Fruit fly (Drosophila melanogaster): ENCODE measurements around the gene Ac3.

The Ac3 gene

DNA sequence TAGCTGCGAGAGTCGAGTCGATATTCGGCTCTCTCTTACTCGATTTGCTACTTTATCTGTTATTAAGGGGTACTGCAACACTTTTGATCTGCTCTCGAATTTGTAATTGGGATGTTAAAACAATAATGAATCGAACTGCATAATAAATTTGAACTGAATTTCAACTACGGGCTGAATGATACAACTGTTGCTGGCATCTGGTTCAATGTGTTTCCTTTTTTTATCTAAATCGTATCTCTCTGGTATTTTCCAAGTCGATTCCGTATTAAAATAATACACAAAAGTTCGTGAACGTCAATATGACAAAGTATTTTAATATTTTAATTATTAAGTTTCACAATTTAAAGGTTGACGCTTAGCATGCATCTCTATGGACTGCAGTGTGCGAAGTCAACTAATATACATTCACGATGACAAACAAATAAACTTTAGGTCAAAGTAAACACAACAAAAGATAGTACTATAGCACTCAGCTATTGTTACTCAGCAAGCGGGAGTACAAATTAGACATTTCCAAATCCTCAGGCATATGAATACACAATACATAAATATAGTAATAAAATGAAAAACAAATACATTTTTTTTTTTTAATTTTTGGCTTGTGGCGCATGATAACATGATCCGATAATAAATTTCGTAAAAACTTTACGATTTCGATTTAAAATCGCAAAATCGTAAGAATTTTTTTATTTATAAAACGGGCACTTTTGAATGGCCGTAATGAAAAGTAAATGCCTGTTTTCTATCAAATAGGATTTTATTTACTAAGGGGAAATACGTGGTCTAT is 8.5 kb upstream of the Ac3 start, which contains the start of gene CG2201:
Gene CG2201 (minus strand): TSS at position 396 of the 787 bp plus-strand sequence.
- no peak for TF ChIP-seq Ets96B (tag; optimal IDR thresholded peaks at IDR 0.05)
- TF ChIP-seq salr (GFP tag; optimal IDR thresholded peaks at IDR 0.05) = peak in 1 of 2 experiments; percentile 22
- TF ChIP-seq dsx (GFP tag; optimal IDR thresholded peaks at IDR 0.05; ENCODE audit: poor library complexity, severe bottlenecking) = no peak
- no peak for TF ChIP-seq Gug (GFP tag; IDR thresholded peaks at IDR 0.05)
- TF ChIP-seq CG10669 (GFP tag; optimal IDR thresholded peaks at IDR 0.05) = no peak
- TF ChIP-seq Hr39 (GFP tag; optimal IDR thresholded peaks at IDR 0.05) = peak; percentile 40
- peak; percentile 16 for TF ChIP-seq CG16779 (tag; optimal IDR thresholded peaks at IDR 0.05)
- peak; percentile 90 for TF ChIP-seq svp (GFP tag)
- TF ChIP-seq esn (GFP tag; optimal IDR thresholded peaks at IDR 0.05) = peak; percentile 55
- peak; percentile 9 for TF ChIP-seq acj6 (GFP tag; optimal IDR thresholded peaks at IDR 0.05)
- peak; percentile 26 for TF ChIP-seq lz (GFP tag; optimal IDR thresholded peaks at IDR 0.05)
- TF ChIP-seq CG34406 (GFP tag; optimal IDR thresholded peaks at IDR 0.05) = no peak
- peak; percentile 15 for TF ChIP-seq CG6276 (GFP tag; optimal IDR thresholded peaks at IDR 0.05)
- no peak for TF ChIP-seq Hr38 (GFP tag; optimal IDR thresholded peaks at IDR 0.05)
- no peak for TF ChIP-seq CG6792 (GFP tag; optimal IDR thresholded peaks at IDR 0.05)
- TF ChIP-seq CG8319 (GFP tag; optimal IDR thresholded peaks at IDR 0.05) = no peak
- peak; percentile 50 for TF ChIP-seq Met (GFP tag; optimal IDR thresholded peaks at IDR 0.05)
- no peak for TF ChIP-seq CG7368 (GFP tag; optimal IDR thresholded peaks at IDR 0.05)
- no peak for TF ChIP-seq CG3919 (GFP tag; optimal IDR thresholded peaks at IDR 0.05)
- peak; percentile 14 for TF ChIP-seq cyc (GFP tag; optimal IDR thresholded peaks at IDR 0.05)
- peak; percentile 35 for TF ChIP-seq pdm3 (GFP tag; optimal IDR thresholded peaks at IDR 0.05)
- TF ChIP-seq Eip78C (GFP tag) = peak; percentile 75
- TF ChIP-seq net (GFP tag; optimal IDR thresholded peaks at IDR 0.05) = peak; percentile 26
- peak; percentile 97 for TF ChIP-seq fkh (GFP tag; optimal IDR thresholded peaks at IDR 0.05)
- peak in 1 of 2 experiments; percentile 4 for TF ChIP-seq ss (GFP tag; optimal IDR thresholded peaks at IDR 0.05)
- peak; percentile 10 for TF ChIP-seq CG15336 (GFP tag; IDR thresholded peaks at IDR 0.05)
- TF ChIP-seq Smox (GFP tag; optimal IDR thresholded peaks at IDR 0.05) = peak; percentile 24
- peak; percentile 16 for TF ChIP-seq vri (GFP tag; optimal IDR thresholded peaks at IDR 0.05)
- TF ChIP-seq eg (GFP tag; IDR thresholded peaks at IDR 0.05) = no peak; the same call in 2 of the 3 replicates
- no peak for TF ChIP-seq Eip93F (GFP tag; optimal IDR thresholded peaks at IDR 0.05)
- TF ChIP-seq CG31627 (GFP tag; optimal IDR thresholded peaks at IDR 0.05) = peak; percentile 35
- TF ChIP-seq fd85E (GFP tag; optimal IDR thresholded peaks at IDR 0.05) = no peak
- TF ChIP-seq CG4318 (GFP tag; optimal IDR thresholded peaks at IDR 0.05) = no peak
- peak; percentile 56 for TF ChIP-seq CG32006 (GFP tag; optimal IDR thresholded peaks at IDR 0.05)
- peak; percentile 15 for TF ChIP-seq Lpt (GFP tag; optimal IDR thresholded peaks at IDR 0.05)
- TF ChIP-seq CG6854 (GFP tag; optimal IDR thresholded peaks at IDR 0.05) = no peak
- TF ChIP-seq CG6808 (GFP tag; optimal IDR thresholded peaks at IDR 0.05) = no peak
- peak; percentile 19 for TF ChIP-seq CG8632 (GFP tag; optimal IDR thresholded peaks at IDR 0.05)
- no peak for TF ChIP-seq CG1621 (tag; optimal IDR thresholded peaks at IDR 0.05)
- peak; percentile 30 for TF ChIP-seq Sox14 (GFP tag; optimal IDR thresholded peaks at IDR 0.05)
- no peak for TF ChIP-seq CG11762 (GFP tag; optimal IDR thresholded peaks at IDR 0.05; ENCODE audit: insufficient read depth)
- peak; percentile 50; the same call in 1 of the 3 replicates for TF ChIP-seq CG8119 (GFP tag; IDR thresholded peaks at IDR 0.05)
- TF ChIP-seq OdsH (GFP tag; optimal IDR thresholded peaks at IDR 0.05) = peak; percentile 38
- no peak for TF ChIP-seq CG3032 (tag; optimal IDR thresholded peaks at IDR 0.05)
- TF ChIP-seq CG10631 (GFP tag; optimal IDR thresholded peaks at IDR 0.05) = peak; percentile 40
- peak; percentile 41 for TF ChIP-seq Hr4 (GFP tag; optimal IDR thresholded peaks at IDR 0.05)
- 0 out of 3 replicates have a peak, but pooled peaks have one; percentile 22 for TF ChIP-seq CG6163 (GFP tag; IDR thresholded peaks at IDR 0.05)
- peak; percentile 38 for TF ChIP-seq topi (GFP tag; optimal IDR thresholded peaks at IDR 0.05)
- TF ChIP-seq Sox15 (GFP tag; optimal IDR thresholded peaks at IDR 0.05) = no peak
- no peak for TF ChIP-seq CG9139 (GFP tag; optimal IDR thresholded peaks at IDR 0.05)
- TF ChIP-seq Sox102F (GFP tag; optimal IDR thresholded peaks at IDR 0.05) = peak; percentile 64
